Fruit fly (Drosophila melanogaster) whole organism, prepupa: Measurements from ENCODE around the gene CG15638.

Source experiments
- CG11294 ChIP-seq: fragments of 200-800 bp; sonication (Bioruptor generic); IDR thresholded peaks from 2 replicates; pipeline ENCODE4 v1.3.6; 2022; ENCODE audit warnings: missing biosample characterization, missing genetic modification characterization
- CG11762 ChIP-seq: fragments of 200-800 bp; sonication (Bioruptor generic); optimal IDR thresholded peaks from 3 replicates; lab custom pipeline; 2016; ENCODE audit warnings: missing biosample characterization, missing genetic modification characterization; ENCODE audit not compliant: insufficient read depth
- CG11902 ChIP-seq: fragments of 200-800 bp; sonication (Bioruptor generic); optimal IDR thresholded peaks from 3 replicates; lab custom pipeline; 2016; ENCODE audit warnings: missing biosample characterization, missing genetic modification characterization
- CG15336 ChIP-seq: fragments of 200-800 bp; sonication (Bioruptor generic); IDR thresholded peaks from 2 replicates; pipeline ENCODE4 v1.3.6; 2022; ENCODE audit warnings: missing biosample characterization, missing genetic modification characterization
- CG1621 ChIP-seq: fragments of 200-800 bp; sonication (Bioruptor generic); optimal IDR thresholded peaks from 3 replicates; lab custom pipeline; 2018; ENCODE audit warnings: missing biosample characterization, mild to moderate bottlenecking, missing genetic modification characterization
- CG16779 ChIP-seq: fragments of 200-800 bp; sonication (Bioruptor generic); optimal IDR thresholded peaks from 3 replicates; lab custom pipeline; 2017; ENCODE audit warnings: missing biosample characterization, mild to moderate bottlenecking, missing genetic modification characterization
- CG31627 ChIP-seq: fragments of 200-800 bp; sonication (Bioruptor generic); optimal IDR thresholded peaks from 3 replicates; lab custom pipeline; 2016; ENCODE audit warnings: missing biosample characterization, missing genetic modification characterization
- CG32006 ChIP-seq: fragments of 200-800 bp; sonication (Bioruptor generic); optimal IDR thresholded peaks from 3 replicates; lab custom pipeline; 2017; ENCODE audit warnings: missing biosample characterization, mild to moderate bottlenecking, missing genetic modification characterization
- CG34406 ChIP-seq: fragments of 200-800 bp; sonication (Bioruptor generic); optimal IDR thresholded peaks from 3 replicates; lab custom pipeline; 2016; ENCODE audit warnings: missing biosample characterization, missing genetic modification characterization
- CG3919 ChIP-seq: fragments of 200-800 bp; sonication (Bioruptor generic); optimal IDR thresholded peaks from 3 replicates; lab custom pipeline; 2016; ENCODE audit warnings: missing biosample characterization, missing genetic modification characterization
- CG6163 ChIP-seq: fragments of 200-800 bp; sonication (Bioruptor generic); IDR thresholded peaks from 3 replicates; pipeline ENCODE4 v1.3.6; 2022; ENCODE audit warnings: missing biosample characterization, missing genetic modification characterization
- CG6276 ChIP-seq: fragments of 200-800 bp; sonication (Bioruptor generic); optimal IDR thresholded peaks from 2 replicates; lab custom pipeline; 2017; ENCODE audit warnings: missing biosample characterization, mild to moderate bottlenecking, missing genetic modification characterization
- CG6808 ChIP-seq: fragments of 200-800 bp; sonication (Bioruptor generic); optimal IDR thresholded peaks from 3 replicates; lab custom pipeline; 2017; ENCODE audit warnings: missing biosample characterization, missing genetic modification characterization, mild to moderate bottlenecking, moderate library complexity, missing genetic modification reagents
- CG7368 ChIP-seq: fragments of 200-800 bp; sonication (Bioruptor generic); optimal IDR thresholded peaks from 3 replicates; lab custom pipeline; 2016; ENCODE audit warnings: missing biosample characterization, missing genetic modification characterization
- CG8119 ChIP-seq: fragments of 200-800 bp; sonication (Bioruptor generic); IDR thresholded peaks from 3 replicates; pipeline ENCODE4 v1.3.6; 2022; ENCODE audit warnings: missing biosample characterization, missing genetic modification characterization
- CG8319 ChIP-seq: fragments of 200-800 bp; sonication (Bioruptor generic); optimal IDR thresholded peaks from 3 replicates; lab custom pipeline; 2016; ENCODE audit warnings: missing biosample characterization, missing genetic modification characterization
- CG9139 ChIP-seq: fragments of 200-800 bp; sonication (Bioruptor generic); optimal IDR thresholded peaks from 3 replicates; lab custom pipeline; 2017; ENCODE audit warnings: missing biosample characterization, mild to moderate bottlenecking, missing genetic modification characterization
- Ets21C ChIP-seq: fragments of 200-800 bp; sonication (Bioruptor generic); optimal IDR thresholded peaks from 3 replicates; lab custom pipeline; 2016; ENCODE audit warnings: missing biosample characterization, missing genetic modification characterization
- Gug ChIP-seq: fragments of 200-800 bp; sonication (Bioruptor generic); IDR thresholded peaks from 2 replicates; pipeline ENCODE4 v1.3.6; 2022; ENCODE audit warnings: missing biosample characterization, missing genetic modification characterization
- Hr38 ChIP-seq: sonication (Bioruptor generic); optimal IDR thresholded peaks from 2 replicates; lab custom pipeline; 2016; ENCODE audit warnings: missing biosample characterization, missing genetic modification characterization
- Hr39 ChIP-seq: fragments of 200-800 bp; sonication (Bioruptor generic); optimal IDR thresholded peaks from 2 replicates; lab custom pipeline; 2016; ENCODE audit warnings: missing biosample characterization, missing genetic modification characterization
- Met ChIP-seq: fragments of 200-800 bp; sonication (Bioruptor generic); optimal IDR thresholded peaks from 3 replicates; lab custom pipeline; 2016; ENCODE audit warnings: missing biosample characterization, missing genetic modification characterization
- OdsH ChIP-seq: fragments of 200-800 bp; sonication (Bioruptor generic); optimal IDR thresholded peaks from 3 replicates; lab custom pipeline; 2016; ENCODE audit warnings: missing biosample characterization, missing genetic modification characterization
- Smox ChIP-seq: fragments of 200-800 bp; sonication (Bioruptor generic); optimal IDR thresholded peaks from 3 replicates; lab custom pipeline; 2016; ENCODE audit warnings: missing biosample characterization, missing genetic modification characterization
- acj6 ChIP-seq: fragments of 200-800 bp; sonication (Bioruptor generic); optimal IDR thresholded peaks from 3 replicates; lab custom pipeline; 2016; ENCODE audit warnings: missing biosample characterization, missing genetic modification characterization
- dac ChIP-seq: fragments of 200-800 bp; sonication (Bioruptor generic); optimal IDR thresholded peaks from 2 replicates; lab custom pipeline; 2017; ENCODE audit warnings: missing biosample characterization, mild to moderate bottlenecking, missing genetic modification characterization
- eg ChIP-seq: fragments of 200-800 bp; sonication (Bioruptor generic); IDR thresholded peaks from 3 replicates; pipeline ENCODE4 v1.3.6; 2022; ENCODE audit warnings: missing biosample characterization, missing genetic modification characterization
- fd59A ChIP-seq: fragments of 200-800 bp; sonication (Bioruptor generic); optimal IDR thresholded peaks from 2 replicates; lab custom pipeline; 2017; ENCODE audit warnings: missing biosample characterization, mild to moderate bottlenecking, missing genetic modification characterization, missing genetic modification reagents
- fd85E ChIP-seq: fragments of 200-800 bp; sonication (Bioruptor generic); optimal IDR thresholded peaks from 3 replicates; lab custom pipeline; 2016; ENCODE audit warnings: missing biosample characterization, missing genetic modification characterization
- fkh ChIP-seq: fragments of 200-800 bp; sonication (Bioruptor generic); optimal IDR thresholded peaks from 3 replicates; lab custom pipeline; 2017; ENCODE audit warnings: missing biosample characterization, mild to moderate bottlenecking, missing genetic modification characterization, moderate library complexity
- net ChIP-seq: fragments of 200-800 bp; sonication (Bioruptor generic); optimal IDR thresholded peaks from 3 replicates; lab custom pipeline; 2016; ENCODE audit warnings: missing biosample characterization, missing genetic modification characterization
- pdm3 ChIP-seq: fragments of 200-800 bp; sonication (Bioruptor generic); optimal IDR thresholded peaks from 3 replicates; lab custom pipeline; 2016; ENCODE audit warnings: missing biosample characterization, missing genetic modification characterization
- salr ChIP-seq, 2 experiments: fragments of 200-800 bp; sonication (Bioruptor generic); optimal IDR thresholded peaks; 3 replicates each; lab custom pipeline; 2016 to 2018; ENCODE audit warnings: missing biosample characterization in 2 of 2, missing genetic modification characterization in 2 of 2, mild to moderate bottlenecking in 1 of 2
- svp ChIP-seq: fragments of 200-800 bp; sonication (Bioruptor generic); peaks from one replicate; lab custom pipeline; 2016; ENCODE audit warnings: missing biosample characterization, missing genetic modification characterization
- vri ChIP-seq: fragments of 200-800 bp; sonication (Bioruptor generic); optimal IDR thresholded peaks from 3 replicates; lab custom pipeline; 2016; ENCODE audit warnings: missing biosample characterization, mild to moderate bottlenecking, missing genetic modification characterization

Gene CG15638

DNA sequence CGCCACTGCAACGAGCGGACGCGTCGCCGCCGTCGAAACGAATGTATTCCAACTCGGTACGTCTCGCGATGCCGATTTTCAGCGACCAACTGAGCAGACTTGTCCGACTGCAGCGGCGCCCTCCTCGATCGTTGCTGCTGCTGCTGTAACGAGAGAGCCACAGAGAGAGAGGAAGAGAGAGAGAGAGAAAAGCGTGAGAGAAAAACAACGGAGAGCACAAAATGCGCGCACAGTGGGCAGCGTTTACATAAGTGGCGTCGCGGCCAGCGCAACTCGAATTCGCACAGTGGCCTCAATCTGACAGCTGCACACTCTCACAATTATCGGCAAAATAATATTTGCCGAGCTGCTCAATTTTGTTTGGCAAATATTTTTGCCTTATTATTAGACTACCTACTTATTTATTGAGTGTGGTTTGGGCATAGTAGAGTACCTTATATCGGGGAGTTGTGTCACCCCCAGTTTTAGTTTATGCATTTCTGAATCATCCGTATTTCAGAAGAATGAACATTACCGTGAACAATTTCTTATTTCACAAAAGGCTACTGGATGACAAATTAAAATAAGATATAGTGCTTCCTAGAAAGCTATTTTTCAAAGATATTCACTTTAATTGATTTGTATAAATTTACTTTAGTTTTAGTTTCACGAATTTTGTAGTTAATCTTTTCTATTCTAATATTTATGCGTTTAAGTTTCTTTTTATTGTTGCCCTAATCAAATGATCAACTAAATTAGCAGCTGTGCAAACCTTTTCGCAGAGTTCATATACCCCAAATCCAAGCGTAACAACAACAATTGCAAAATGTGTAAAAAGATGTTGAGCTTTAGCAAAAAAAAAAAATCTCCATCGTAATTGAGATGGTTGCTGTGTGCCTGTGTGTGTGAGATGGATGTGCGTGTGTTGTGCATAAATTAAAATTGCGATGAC, 22.0 kb downstream of the CG15638 start (continued):
- TF ChIP-seq CG15336 (GFP tag; lab: Robert Waterston, UW) (peak; percentile 66; the same call in 1 of the 2 replicates), net (GFP tag; lab: Kevin White, UChicago) (peak; percentile 58), fkh (peak; percentile 66), fd59A (GFP tag; lab: Kevin White, UChicago) (peak; percentile 57), CG6808 (GFP tag; lab: Kevin White, UChicago) (no peak), CG31627 (GFP tag; lab: Kevin White, UChicago) (peak; percentile 68), CG8319 (GFP tag; lab: Kevin White, UChicago) (peak; percentile 11), CG11902 (GFP tag; lab: Kevin White, UChicago) (peak; percentile 56), Gug (peak; percentile 39; the same call in 1 of the 2 replicates), CG3919 (GFP tag; lab: Kevin White, UChicago) (peak; percentile 68), Ets21C (peak; percentile 68), fd85E (GFP tag; lab: Kevin White, UChicago) (peak; percentile 27), CG34406 (peak; percentile 61), dac (GFP tag; lab: Kevin White, UChicago) (peak; percentile 56), CG1621 (tag; lab: Kevin White, UChicago) (peak; percentile 34), acj6 (GFP tag; lab: Kevin White, UChicago) (peak; percentile 58), OdsH (GFP tag; lab: Kevin White, UChicago) (peak; percentile 74), Met (GFP tag; lab: Kevin White, UChicago) (peak; percentile 77), CG9139 (GFP tag; lab: Kevin White, UChicago) (peak; percentile 55), eg (peak; percentile 75), salr (GFP tag; optimal IDR thresholded peaks at IDR 0.05; lab: Kevin White, UChicago) (peak in 1 of 2 experiments; percentile 69), CG8119 (GFP tag; lab: Robert Waterston, UW) (peak; percentile 44; the same call in 2 of the 3 replicates), CG6276 (GFP tag; lab: Kevin White, UChicago) (peak; percentile 50), Hr38 (GFP tag; lab: Kevin White, UChicago) (no peak), CG16779 (tag; lab: Kevin White, UChicago) (no peak), CG11294 (GFP tag; lab: Robert Waterston, UW) (peak; percentile 21; the same call in 1 of the 2 replicates)

dm6 chr2L:13513033-13513330, 22.6 kb downstream of the CG15638 start:
- no peak for TF ChIP-seq CG34406
- TF ChIP-seq CG32006 (GFP tag; lab: Kevin White, UChicago), result no peak
- no peak for TF ChIP-seq CG7368 (GFP tag; lab: Kevin White, UChicago)
- TF ChIP-seq CG16779 (tag; lab: Kevin White, UChicago), result no peak
- TF ChIP-seq pdm3, result no peak
- no peak for TF ChIP-seq vri (GFP tag; lab: Kevin White, UChicago)
- TF ChIP-seq net (GFP tag; lab: Kevin White, UChicago), result no peak
- no peak for TF ChIP-seq CG11762
- no peak for TF ChIP-seq CG6163 (GFP tag; lab: Robert Waterston, UW)
- TF ChIP-seq CG11902 (GFP tag; lab: Kevin White, UChicago), result no peak
- no peak for TF ChIP-seq Smox (GFP tag; lab: Kevin White, UChicago)
- no peak for TF ChIP-seq Hr39 (GFP tag; lab: Kevin White, UChicago)
- TF ChIP-seq CG6276 (GFP tag; lab: Kevin White, UChicago), result no peak
- TF ChIP-seq CG8319 (GFP tag; lab: Kevin White, UChicago), result no peak
- no peak for TF ChIP-seq OdsH (GFP tag; lab: Kevin White, UChicago)
- no peak for TF ChIP-seq svp (GFP tag; lab: Kevin White, UChicago)
